Worm (Caenorhabditis elegans) whole organism, midembryonic: ENCODE measurements around the gene cest-32.

Source experiments
- T22C8.4 ChIP-seq: fragments of 200-800 bp; sonication (Bioruptor generic); IDR thresholded peaks from 2 replicates; pipeline ENCODE4 v1.3.6; 2022; ENCODE audit warnings: missing genetic modification characterization, missing compliant biosample characterization
- cog-1 ChIP-seq: sonication (generic microtip); optimal IDR thresholded peaks from 2 replicates; lab custom pipeline; 2016; ENCODE audit warnings: missing genetic modification characterization, missing compliant biosample characterization
- flt-1 ChIP-seq: fragments of 200-800 bp; sonication (Bioruptor generic); IDR thresholded peaks from 2 replicates; pipeline ENCODE4 v1.3.6; 2022; ENCODE audit warnings: missing genetic modification characterization, missing compliant biosample characterization
- klf-2 ChIP-seq: fragments of 200-800 bp; sonication (Bioruptor generic); conservative IDR thresholded peaks from 2 replicates; pipeline ENCODE4 v1.3.6; 2022; ENCODE audit warnings: missing genetic modification reagents, missing genetic modification characterization, missing compliant biosample characterization
- med-1 ChIP-seq: sonication (generic microtip); optimal IDR thresholded peaks from 2 replicates; lab custom pipeline; 2017; ENCODE audit warnings: missing genetic modification characterization, mild to moderate bottlenecking, missing compliant biosample characterization, antibody characterized with exemption, missing genetic modification reagents; ENCODE audit not compliant: insufficient read depth
- ref-1 ChIP-seq: fragments of 200-800 bp; sonication (Bioruptor generic); conservative IDR thresholded peaks from 2 replicates; pipeline ENCODE4 v1.3.6; 2022; ENCODE audit warnings: missing genetic modification reagents, missing genetic modification characterization, missing compliant biosample characterization
- tab-1 ChIP-seq: fragments of 200-800 bp; sonication (Bioruptor generic); IDR thresholded peaks from 2 replicates; pipeline ENCODE4 v1.3.6; 2022; ENCODE audit warnings: missing genetic modification characterization, missing compliant biosample characterization
- ztf-23 ChIP-seq: fragments of 200-800 bp; sonication (Bioruptor generic); IDR thresholded peaks from 2 replicates; pipeline ENCODE4 v1.3.6; 2022; ENCODE audit warnings: missing genetic modification reagents, missing genetic modification characterization, missing compliant biosample characterization
- ztf-29 ChIP-seq: fragments of 200-800 bp; sonication (Bioruptor generic); IDR thresholded peaks from 2 replicates; pipeline ENCODE4 v1.3.6; 2022; ENCODE audit warnings: missing genetic modification reagents, missing genetic modification characterization, missing compliant biosample characterization

The cest-32 gene

ce11 chrV:5269024-5269535 is 35.4 kb upstream of the cest-32 start, which contains the start of gene penr-1:
Gene penr-1, plus strand, starts transcription at chrV:5269485.
- TF ChIP-seq T22C8.4 (0 out of 2 replicates have a peak, but pooled peaks have one; percentile 35), klf-2 (GFP tag; lab: Robert Waterston, UW) (no peak)

ce11 chrV:5265581-5265980 is 31.9 kb upstream of the cest-32 start, which contains the start of the genes srt-69 and B0238.12:
Gene srt-69, minus strand, starts transcription at chrV:5265681.
Gene B0238.12, plus strand, starts transcription at chrV:5265844.
- no peak for TF ChIP-seq T22C8.4
- no peak for TF ChIP-seq ztf-29 (GFP tag; lab: Robert Waterston, UW)
- no peak for TF ChIP-seq cog-1
- TF ChIP-seq med-1 (GFP tag; lab: Kevin White, UChicago), result no peak
- TF ChIP-seq ztf-23 (GFP tag; lab: Robert Waterston, UW), result no peak
- TF ChIP-seq flt-1 (GFP tag; lab: Robert Waterston, UW), result no peak
- no peak for TF ChIP-seq klf-2 (GFP tag; lab: Robert Waterston, UW)
- TF ChIP-seq tab-1, result no peak
- no peak for TF ChIP-seq ref-1 (GFP tag; lab: Robert Waterston, UW)

DNA sequence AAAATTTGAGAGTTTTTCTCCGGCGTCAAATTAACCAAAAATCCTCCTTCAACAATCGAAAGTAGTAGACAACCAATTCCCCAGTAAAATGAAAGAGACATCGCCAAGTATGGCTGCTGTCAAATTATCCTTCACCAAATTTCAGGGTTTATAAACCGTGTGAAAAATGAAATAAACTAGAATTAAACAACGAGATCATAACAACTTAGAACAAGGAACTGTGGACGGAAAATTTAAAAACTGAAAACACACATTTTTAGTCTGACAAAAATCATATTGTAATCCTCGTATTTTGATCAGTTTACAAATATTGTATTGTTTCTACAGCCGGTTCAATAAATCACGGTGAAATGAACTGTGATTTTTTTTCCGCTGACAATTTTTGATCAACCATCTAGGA is 29.3 kb upstream of the cest-32 start, which contains the start of gene cest-30:
Gene cest-30, minus strand, starts transcription at position 101 of the 400 bp plus-strand sequence.
- TF ChIP-seq ztf-29 (GFP tag; lab: Robert Waterston, UW) (no peak), T22C8.4 (no peak), cog-1 (no peak), klf-2 (GFP tag; lab: Robert Waterston, UW) (no peak), ref-1 (GFP tag; lab: Robert Waterston, UW) (no peak), tab-1 (no peak), med-1 (GFP tag; lab: Kevin White, UChicago) (no peak)

DNA sequence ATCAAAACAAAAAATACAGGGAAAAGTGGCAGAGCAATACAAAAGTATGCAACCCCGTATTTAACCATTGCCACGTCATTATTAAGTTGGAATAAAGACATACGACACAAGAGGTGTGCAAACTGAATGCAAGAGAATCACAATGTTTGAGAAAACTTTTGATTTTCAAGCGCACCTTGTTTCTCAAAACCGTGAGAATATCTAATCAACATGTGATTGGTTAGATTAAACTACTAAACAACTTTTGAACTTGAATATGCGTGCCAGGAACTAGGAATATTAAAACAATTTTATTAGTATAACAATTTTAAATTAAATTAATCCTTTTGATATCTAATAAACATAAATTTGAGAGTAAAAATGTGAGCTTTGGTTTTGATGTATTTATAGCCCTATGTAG is 25.8 kb upstream of the cest-32 start, which contains the start of gene srt-70:
Gene srt-70, minus strand, starts transcription at position 101 of the 400 bp plus-strand sequence.
- TF ChIP-seq ztf-29 (GFP tag; lab: Robert Waterston, UW), result no peak
- no peak for TF ChIP-seq flt-1 (GFP tag; lab: Robert Waterston, UW)
- no peak for TF ChIP-seq ztf-23 (GFP tag; lab: Robert Waterston, UW)
- TF ChIP-seq klf-2 (GFP tag; lab: Robert Waterston, UW), result no peak
- no peak for TF ChIP-seq T22C8.4
- TF ChIP-seq tab-1, result no peak
- TF ChIP-seq med-1 (GFP tag; lab: Kevin White, UChicago), result no peak
- no peak for TF ChIP-seq ref-1 (GFP tag; lab: Robert Waterston, UW)

DNA sequence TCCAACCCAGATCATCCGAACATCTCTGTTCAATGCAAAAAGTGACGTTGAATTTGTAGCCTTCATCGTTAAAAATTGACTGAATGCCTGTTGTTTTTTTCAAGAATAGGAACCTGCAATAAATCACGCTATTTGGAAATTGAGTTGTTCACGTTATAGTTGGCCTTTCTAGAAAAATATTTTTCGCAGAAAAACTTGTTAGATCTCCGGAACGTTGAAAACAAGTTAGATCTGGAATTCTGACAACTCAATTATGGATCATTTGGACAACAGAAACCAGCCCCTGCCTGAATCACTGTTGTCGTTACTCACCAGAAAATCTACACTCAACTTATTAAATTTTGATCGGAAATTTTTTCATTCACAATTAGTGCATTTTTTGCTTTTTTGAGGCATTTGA is 23.7 kb upstream of the cest-32 start, which contains the start of gene srt-67:
Gene srt-67, minus strand, starts transcription at position 101 of the 400 bp plus-strand sequence.
- TF ChIP-seq ref-1 (GFP tag; lab: Robert Waterston, UW) (no peak), ztf-23 (GFP tag; lab: Robert Waterston, UW) (no peak), klf-2 (GFP tag; lab: Robert Waterston, UW) (no peak), ztf-29 (GFP tag; lab: Robert Waterston, UW) (no peak), cog-1 (no peak), flt-1 (GFP tag; lab: Robert Waterston, UW) (no peak), tab-1 (no peak), med-1 (GFP tag; lab: Kevin White, UChicago) (no peak), T22C8.4 (no peak)

DNA sequence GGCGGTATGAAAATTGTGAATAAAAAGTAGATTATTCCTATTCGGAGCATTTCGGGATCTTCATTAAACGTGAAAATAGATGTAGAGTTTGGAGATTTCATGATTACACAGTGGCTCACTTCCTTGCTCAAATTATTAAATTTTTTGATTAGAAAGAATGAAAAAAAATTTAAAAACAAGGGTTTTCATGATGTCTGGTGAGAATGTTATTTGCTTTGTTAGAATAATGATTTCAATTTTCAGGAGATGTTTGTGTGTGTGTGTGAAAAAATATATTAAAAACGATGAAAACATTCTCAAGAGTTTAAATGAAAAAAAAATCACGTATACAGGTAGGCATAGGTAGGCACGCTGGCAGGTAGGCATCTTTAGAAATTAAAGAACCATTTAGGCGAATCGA is 18.3 kb upstream of the cest-32 start, which contains the start of gene srt-68:
Gene srt-68, minus strand, starts transcription at position 101 of the 400 bp plus-strand sequence.
- no peak for TF ChIP-seq cog-1
- TF ChIP-seq flt-1 (GFP tag; lab: Robert Waterston, UW), result no peak
- no peak for TF ChIP-seq ztf-23 (GFP tag; lab: Robert Waterston, UW)
- TF ChIP-seq tab-1, result no peak
- TF ChIP-seq ref-1 (GFP tag; lab: Robert Waterston, UW), result no peak
- TF ChIP-seq T22C8.4, result no peak
- no peak for TF ChIP-seq klf-2 (GFP tag; lab: Robert Waterston, UW)
- no peak for TF ChIP-seq ztf-29 (GFP tag; lab: Robert Waterston, UW)
- TF ChIP-seq med-1 (GFP tag; lab: Kevin White, UChicago), result no peak

ce11 chrV:5243036-5243435 is 9.3 kb upstream of the cest-32 start, which contains the start of gene cest-35.1:
Gene cest-35.1, minus strand, starts transcription at chrV:5243136.
- no peak for TF ChIP-seq ztf-23 (GFP tag; lab: Robert Waterston, UW)
- TF ChIP-seq ref-1 (GFP tag; lab: Robert Waterston, UW), result no peak
- no peak for TF ChIP-seq tab-1
- no peak for TF ChIP-seq cog-1
- no peak for TF ChIP-seq klf-2 (GFP tag; lab: Robert Waterston, UW)
- no peak for TF ChIP-seq med-1 (GFP tag; lab: Kevin White, UChicago)
- TF ChIP-seq ztf-29 (GFP tag; lab: Robert Waterston, UW), result no peak
- TF ChIP-seq T22C8.4, result no peak
- TF ChIP-seq flt-1 (GFP tag; lab: Robert Waterston, UW), result no peak

DNA sequence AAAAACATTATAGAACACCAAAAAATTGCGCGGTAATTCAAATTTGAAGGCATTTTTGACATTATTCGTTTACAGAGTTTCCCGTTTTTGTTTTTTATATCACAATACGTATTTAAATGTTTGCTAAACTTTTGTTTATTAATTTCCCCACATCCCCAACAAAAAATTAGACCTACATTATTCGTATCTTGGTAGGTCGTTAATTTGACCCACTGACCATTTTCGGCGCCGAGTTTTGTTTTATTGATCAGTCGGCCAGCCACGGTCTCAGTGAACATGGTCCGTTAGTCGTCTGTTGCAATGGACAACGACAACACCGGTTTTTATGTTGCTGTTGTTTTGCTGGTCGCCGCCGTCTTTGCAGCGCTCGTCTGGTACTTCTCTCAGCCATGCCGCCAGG is 6.2 kb upstream of the cest-32 start, which contains the start of gene B0238.15:
Gene B0238.15, plus strand, starts transcription at position 301 of the 400 bp plus-strand sequence.
- no peak for TF ChIP-seq flt-1 (GFP tag; lab: Robert Waterston, UW)
- no peak for TF ChIP-seq tab-1
- no peak for TF ChIP-seq ref-1 (GFP tag; lab: Robert Waterston, UW)
- no peak for TF ChIP-seq ztf-29 (GFP tag; lab: Robert Waterston, UW)
- no peak for TF ChIP-seq T22C8.4
- no peak for TF ChIP-seq klf-2 (GFP tag; lab: Robert Waterston, UW)
- no peak for TF ChIP-seq med-1 (GFP tag; lab: Kevin White, UChicago)
- no peak for TF ChIP-seq cog-1
- no peak for TF ChIP-seq ztf-23 (GFP tag; lab: Robert Waterston, UW)

ce11 chrV:5239404-5239803 is 5.7 kb upstream of the cest-32 start, which contains the start of gene C52A10.3:
Gene C52A10.3, minus strand, starts transcription at chrV:5239504.
- TF ChIP-seq ref-1 (GFP tag; lab: Robert Waterston, UW) (no peak), med-1 (GFP tag; lab: Kevin White, UChicago) (no peak), klf-2 (GFP tag; lab: Robert Waterston, UW) (no peak), cog-1 (no peak), flt-1 (GFP tag; lab: Robert Waterston, UW) (no peak), ztf-29 (GFP tag; lab: Robert Waterston, UW) (no peak), tab-1 (no peak), ztf-23 (GFP tag; lab: Robert Waterston, UW) (no peak), T22C8.4 (no peak)
